Fruit fly (Drosophila melanogaster) whole organism, adult: ENCODE measurements around the gene CG9215.

Experiments
- CG11617 ChIP-seq: fragments of 200-800 bp; sonication (Bioruptor generic); optimal IDR thresholded peaks from 2 replicates; lab custom pipeline; 2017; ENCODE audit warnings: mild to moderate bottlenecking, missing biosample characterization, missing genetic modification reagents, missing genetic modification characterization
- CG12768 ChIP-seq: fragments of 200-800 bp; sonication (Bioruptor generic); optimal IDR thresholded peaks from 2 replicates; lab custom pipeline; 2017; ENCODE audit warnings: missing biosample characterization, missing genetic modification characterization, mild to moderate bottlenecking, moderate library complexity, missing genetic modification reagents
- CG14711 ChIP-seq: fragments of 200-800 bp; sonication (Bioruptor generic); optimal IDR thresholded peaks from 2 replicates; lab custom pipeline; 2018; ENCODE audit warnings: missing biosample characterization, mild to moderate bottlenecking, missing genetic modification characterization, moderate library complexity
- CG1620 ChIP-seq: fragments of 200-800 bp; sonication (Bioruptor generic); optimal IDR thresholded peaks from 2 replicates; lab custom pipeline; 2016; ENCODE audit warnings: missing biosample characterization, missing genetic modification characterization
- CG33017 ChIP-seq: fragments of 200-800 bp; sonication (Bioruptor generic); optimal IDR thresholded peaks from 2 replicates; lab custom pipeline; 2018; ENCODE audit warnings: missing biosample characterization, mild to moderate bottlenecking, missing genetic modification characterization, moderate library complexity
- CG5204 ChIP-seq: fragments of 200-800 bp; sonication (Bioruptor generic); optimal IDR thresholded peaks from 2 replicates; lab custom pipeline; 2016; ENCODE audit warnings: missing biosample characterization, missing genetic modification characterization
- CG7045 ChIP-seq: fragments of 200-800 bp; sonication (Bioruptor generic); optimal IDR thresholded peaks from 2 replicates; lab custom pipeline; 2017; ENCODE audit warnings: missing biosample characterization, mild to moderate bottlenecking, missing genetic modification characterization
- CG7101 ChIP-seq: fragments of 200-800 bp; sonication (Bioruptor generic); optimal IDR thresholded peaks from 2 replicates; lab custom pipeline; 2018; ENCODE audit warnings: missing biosample characterization, mild to moderate bottlenecking, missing genetic modification characterization, moderate library complexity
- Clk ChIP-seq: fragments of 200-800 bp; sonication (Bioruptor generic); optimal IDR thresholded peaks from 2 replicates; lab custom pipeline; 2017; ENCODE audit warnings: missing biosample characterization, missing genetic modification characterization
- Crg-1 ChIP-seq: fragments of 200-800 bp; sonication (Bioruptor generic); optimal IDR thresholded peaks from 2 replicates; lab custom pipeline; 2016; ENCODE audit warnings: missing biosample characterization, missing genetic modification characterization
- Hr96 ChIP-seq: fragments of 200-800 bp; sonication (Bioruptor generic); optimal IDR thresholded peaks from 2 replicates; lab custom pipeline; 2016; ENCODE audit warnings: missing biosample characterization, missing genetic modification characterization
- Mnt ChIP-seq: fragments of 200-800 bp; sonication (Bioruptor generic); optimal IDR thresholded peaks from 2 replicates; lab custom pipeline; 2016; ENCODE audit warnings: missing biosample characterization, mild to moderate bottlenecking, missing genetic modification characterization
- bab1 ChIP-seq: fragments of 200-800 bp; sonication (Bioruptor generic); optimal IDR thresholded peaks from 3 replicates; lab custom pipeline; 2019; ENCODE audit warnings: missing biosample characterization, mild to moderate bottlenecking, missing genetic modification characterization, moderate library complexity
- cic ChIP-seq: fragments of 200-800 bp; sonication (Bioruptor generic); optimal IDR thresholded peaks from 2 replicates; lab custom pipeline; 2017; ENCODE audit warnings: missing biosample characterization, mild to moderate bottlenecking, missing genetic modification characterization, moderate library complexity
- cnc ChIP-seq, 2 experiments: fragments of >200 bp; optimal IDR thresholded peaks; 2 replicates each; lab custom pipeline; 2017
- kay ChIP-seq: fragments of 200-800 bp; sonication (Bioruptor generic); peaks from one replicate; lab custom pipeline; 2016; ENCODE audit warnings: missing biosample characterization, missing genetic modification characterization, borderline replicate concordance
- ovo ChIP-seq: fragments of 200-800 bp; sonication (Bioruptor generic); optimal IDR thresholded peaks from 2 replicates; lab custom pipeline; 2016; ENCODE audit warnings: missing biosample characterization, missing genetic modification characterization
- pad ChIP-seq: fragments of 200-800 bp; sonication (Bioruptor generic); optimal IDR thresholded peaks from 3 replicates; lab custom pipeline; 2017; ENCODE audit warnings: missing biosample characterization, missing genetic modification characterization, mild to moderate bottlenecking, moderate library complexity, missing genetic modification reagents
- tj ChIP-seq: fragments of 200-800 bp; sonication (Bioruptor generic); optimal IDR thresholded peaks from 3 replicates; lab custom pipeline; 2017; ENCODE audit warnings: missing biosample characterization, mild to moderate bottlenecking, missing genetic modification characterization, moderate library complexity
- toe ChIP-seq: fragments of 200-800 bp; sonication (Bioruptor generic); optimal IDR thresholded peaks from 2 replicates; lab custom pipeline; 2016; ENCODE audit warnings: missing biosample characterization, missing genetic modification characterization

CG9215 gene

DNA sequence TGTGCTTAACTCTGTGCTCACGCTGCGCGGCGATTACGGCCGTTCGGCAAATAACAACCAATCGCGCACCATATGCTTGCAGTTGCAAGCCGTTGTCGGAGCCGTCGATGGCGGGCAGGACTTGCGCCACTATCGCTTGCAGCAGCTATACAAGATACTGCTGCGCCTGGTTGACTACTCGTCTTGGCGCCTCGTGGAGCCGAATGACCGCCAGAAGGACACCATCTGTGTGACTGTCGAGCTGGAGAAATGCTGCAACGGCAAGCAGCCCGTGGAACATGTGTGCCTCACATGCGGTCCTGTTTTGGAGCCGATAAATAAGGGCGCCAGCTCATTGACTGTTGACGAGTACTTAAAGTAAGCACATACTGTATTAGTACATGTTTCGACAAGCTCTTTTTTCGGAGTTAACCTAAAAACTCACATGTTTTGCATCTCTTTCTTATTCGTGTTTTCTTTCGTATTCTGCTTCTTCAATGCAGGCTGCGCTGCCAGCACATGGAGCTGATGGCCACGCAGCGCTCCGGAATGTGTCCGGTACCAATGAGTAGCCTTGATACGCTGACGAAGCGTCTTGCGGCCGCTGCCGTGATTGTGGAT, 1.3 kb upstream of the CG9215 start:
- TF ChIP-seq CG7045 (no peak), tj (GFP tag; lab: Kevin White, UChicago) (peak; percentile 10), CG7101 (no peak), Clk (GFP tag; lab: Kevin White, UChicago) (no peak), kay (GFP tag; lab: Kevin White, UChicago) (no peak), CG1620 (GFP tag; lab: Kevin White, UChicago) (no peak)

DNA sequence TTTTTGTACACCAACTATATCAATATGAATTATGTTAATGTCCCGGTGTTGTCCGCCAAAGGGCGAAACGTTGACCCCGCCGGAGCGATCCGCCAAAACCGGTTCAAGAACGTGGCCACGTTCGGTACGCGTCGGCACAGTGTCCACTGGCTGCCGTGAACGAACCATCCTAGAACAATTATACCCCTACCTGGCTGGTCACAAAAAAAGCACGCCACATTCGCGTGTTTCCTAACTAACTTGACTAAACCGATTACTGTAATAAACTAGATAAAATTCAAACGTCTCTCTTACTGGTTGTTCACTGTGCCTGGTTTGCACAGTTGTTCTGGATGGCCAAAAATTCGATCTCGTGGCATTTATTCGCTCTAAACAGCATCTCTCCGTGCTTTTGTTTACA, 3.1 kb downstream of the CG9215 start:
- TF ChIP-seq Clk (GFP tag; lab: Kevin White, UChicago) (no peak), CG7045 (no peak), toe (GFP tag; lab: Kevin White, UChicago) (no peak), CG12768 (GFP tag; lab: Kevin White, UChicago) (no peak), CG7101 (peak; percentile 52), CG1620 (GFP tag; lab: Kevin White, UChicago) (no peak), CG5204 (GFP tag; lab: Kevin White, UChicago) (no peak), cic (GFP tag; lab: Kevin White, UChicago) (no peak), kay (GFP tag; lab: Kevin White, UChicago) (no peak), CG14711 (peak; percentile 58), CG33017 (tag; lab: Kevin White, UChicago) (no peak), Mnt (GFP tag; lab: Kevin White, UChicago) (no peak), Hr96 (GFP tag; lab: Kevin White, UChicago) (no peak), CG11617 (no peak), cnc (optimal IDR thresholded peaks at IDR 0.05; lab: Kevin White, UChicago) (no peak), pad (no peak), bab1 (GFP tag; lab: Kevin White, UChicago) (peak; percentile 86), Crg-1 (GFP tag; lab: Kevin White, UChicago) (no peak), tj (GFP tag; lab: Kevin White, UChicago) (no peak), ovo (no peak)

dm6 chrX:15578043-15578442, 4.6 kb downstream of the CG9215 start, which contains the start of the genes cerv and CG7872:
Gene cerv, minus strand, starts transcription at chrX:15578171.
Gene CG7872, plus strand, starts transcription at chrX:15578205.
- no peak for TF ChIP-seq Crg-1 (GFP tag; lab: Kevin White, UChicago)
- no peak for TF ChIP-seq CG7045
- TF ChIP-seq Mnt (GFP tag; lab: Kevin White, UChicago): peak; percentile 45
- peak; percentile 6 for TF ChIP-seq CG1620 (GFP tag; lab: Kevin White, UChicago)
- TF ChIP-seq Hr96 (GFP tag; lab: Kevin White, UChicago): no peak
- TF ChIP-seq bab1 (GFP tag; lab: Kevin White, UChicago): peak; percentile 44
- no peak for TF ChIP-seq CG12768 (GFP tag; lab: Kevin White, UChicago)
- no peak for TF ChIP-seq CG5204 (GFP tag; lab: Kevin White, UChicago)
- no peak for TF ChIP-seq CG14711
- TF ChIP-seq CG33017 (tag; lab: Kevin White, UChicago): no peak

DNA sequence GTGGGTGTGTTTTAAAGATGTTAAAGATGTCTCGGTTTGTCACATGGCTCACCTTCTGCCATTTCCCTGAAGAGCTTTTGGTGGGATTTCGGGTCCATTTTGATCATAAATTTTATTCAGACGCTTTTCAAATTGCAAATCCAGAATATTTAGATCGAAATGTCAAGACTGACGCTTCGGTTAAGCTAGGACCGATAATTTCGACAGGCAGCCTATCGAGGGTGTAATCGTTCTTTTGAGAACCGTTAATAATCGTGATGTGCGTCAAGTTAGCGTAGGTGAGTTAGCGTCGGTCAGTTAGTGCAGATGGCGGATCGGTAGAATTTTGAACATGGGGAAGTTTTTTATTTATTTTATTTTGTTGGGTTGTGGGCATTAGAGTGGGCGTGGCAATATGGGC, 7.1 kb downstream of the CG9215 start, which contains the start of gene CG42299:
TSS of gene CG42299 (minus strand) at position 127 of the 400 bp plus-strand sequence.
- TF ChIP-seq Crg-1 (GFP tag; lab: Kevin White, UChicago) (no peak), CG7045 (no peak), pad (no peak), ovo (no peak), toe (GFP tag; lab: Kevin White, UChicago) (no peak), CG1620 (GFP tag; lab: Kevin White, UChicago) (no peak), tj (GFP tag; lab: Kevin White, UChicago) (no peak), cic (GFP tag; lab: Kevin White, UChicago) (no peak), CG11617 (no peak), cnc (optimal IDR thresholded peaks at IDR 0.05; lab: Kevin White, UChicago) (no peak), Clk (GFP tag; lab: Kevin White, UChicago) (no peak)

- no peak for TF ChIP-seq CG12768 (GFP tag; lab: Kevin White, UChicago)
- peak; percentile 20 for TF ChIP-seq CG1620 (GFP tag; lab: Kevin White, UChicago)
These were observed 8.3 kb downstream of the CG9215 start, which contains the start of gene CG9213 for dm6 chrX:15574384-15574783. Gene CG9213, minus strand, starts transcription at chrX:15574535.

DNA sequence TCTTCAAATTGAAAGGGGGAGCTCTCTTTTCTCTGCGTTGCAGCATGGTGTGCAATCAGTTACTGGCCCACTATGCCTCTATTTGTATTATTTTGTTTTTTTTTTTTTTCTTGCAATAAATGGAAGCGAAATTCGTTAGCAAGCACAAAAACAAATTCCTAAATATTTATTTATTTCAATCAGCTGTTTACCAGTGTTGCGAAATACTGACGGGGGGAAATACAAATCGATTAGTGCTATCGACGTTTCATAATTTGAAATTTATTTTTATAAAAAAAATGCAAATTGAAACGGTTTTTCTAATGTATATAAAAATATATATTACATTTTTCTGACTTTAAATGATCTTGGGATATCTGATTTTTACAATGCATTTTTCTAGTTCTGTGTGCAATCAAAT, 10.7 kb downstream of the CG9215 start, which contains the start of gene CG15643:
TSS of gene CG15643 (minus strand) at position 211 of the 400 bp plus-strand sequence.
- TF ChIP-seq bab1 (GFP tag; lab: Kevin White, UChicago) (peak; percentile 5), CG5204 (GFP tag; lab: Kevin White, UChicago) (no peak)

DNA sequence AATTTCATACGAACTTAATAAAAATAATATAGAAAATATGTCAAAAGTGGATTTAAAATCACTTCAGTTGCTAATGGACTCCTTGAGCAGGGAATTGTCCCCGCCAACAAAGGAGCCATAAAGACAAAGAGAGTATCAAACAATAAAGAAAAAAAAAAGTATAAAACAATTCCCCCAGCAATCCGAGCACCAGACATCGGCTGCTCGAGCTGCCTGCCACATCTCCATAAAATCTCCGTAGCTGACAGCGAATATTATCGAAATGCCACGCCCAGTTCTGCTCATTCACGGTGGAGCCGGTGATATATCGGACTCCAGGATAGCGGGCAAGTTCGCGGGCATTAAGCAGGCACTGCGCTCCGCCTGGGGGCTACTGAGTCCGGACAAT, 13.7 kb downstream of the CG9215 start, which contains the start of gene CG7860:
TSS of gene CG7860 (plus strand) at position 11 of the 388 bp plus-strand sequence.
- TF ChIP-seq CG11617 (no peak), CG12768 (GFP tag; lab: Kevin White, UChicago) (no peak), CG7101 (no peak)
